Fruit fly (Drosophila melanogaster) Kc167 (cell line): ENCODE measurements around the gene p.

Source experiments
- Sin3A ChIP-seq: fragments of >200 bp; optimal IDR thresholded peaks from 2 replicates; lab custom pipeline; 2018; ENCODE audit warnings: missing external identifiers
- h ChIP-seq: fragments of >200 bp; optimal IDR thresholded peaks from 3 replicates; lab custom pipeline; 2018; ENCODE audit warnings: missing external identifiers
- insv ChIP-seq: fragments of >200 bp; optimal IDR thresholded peaks from 3 replicates; lab custom pipeline; 2018; ENCODE audit warnings: missing external identifiers
- psq ChIP-seq: fragments of >200 bp; optimal IDR thresholded peaks from 2 replicates; lab custom pipeline; 2017; ENCODE audit warnings: missing external identifiers
- ttk ChIP-seq: sonication (Bioruptor generic); optimal IDR thresholded peaks from 2 replicates; lab custom pipeline; 2017; ENCODE audit warnings: missing external identifiers

dm6 chr3R:8697772-8698259, 27.3 kb upstream of the p start, which contains the start of gene hb:
- TF ChIP-seq insv (lab: Kevin White, UChicago) = no peak
- no peak for TF ChIP-seq psq (lab: Kevin White, UChicago)
- no peak for TF ChIP-seq ttk (lab: Kevin White, UChicago)
- no peak for TF ChIP-seq h (lab: Kevin White, UChicago)
- no peak for TF ChIP-seq Sin3A
